Fruit fly (Drosophila melanogaster) whole organism, prepupa: ENCODE data around the gene Gpdh1.
A peak's percentile ranks its signal among the peaks of the same experiment; 100 is the strongest.

Source experiments
- Blimp-1 ChIP-seq: fragments of 200-800 bp; sonication (Bioruptor generic); optimal IDR thresholded peaks from 3 replicates; lab custom pipeline; 2017; ENCODE audit warnings: missing biosample characterization, missing genetic modification characterization, mild to moderate bottlenecking, moderate library complexity, missing genetic modification reagents
- CG10631 ChIP-seq: fragments of 200-800 bp; sonication (Bioruptor generic); optimal IDR thresholded peaks from 2 replicates; lab custom pipeline; 2016; ENCODE audit warnings: missing biosample characterization, missing genetic modification characterization
- CG10669 ChIP-seq: fragments of 200-800 bp; sonication (Bioruptor generic); optimal IDR thresholded peaks from 3 replicates; lab custom pipeline; 2018; ENCODE audit warnings: missing biosample characterization, mild to moderate bottlenecking, missing genetic modification characterization, moderate library complexity
- CG15336 ChIP-seq: fragments of 200-800 bp; sonication (Bioruptor generic); IDR thresholded peaks from 2 replicates; pipeline ENCODE4 v1.3.6; 2022; ENCODE audit warnings: missing biosample characterization, missing genetic modification characterization
- CG16779 ChIP-seq: fragments of 200-800 bp; sonication (Bioruptor generic); optimal IDR thresholded peaks from 3 replicates; lab custom pipeline; 2017; ENCODE audit warnings: missing biosample characterization, mild to moderate bottlenecking, missing genetic modification characterization
- CG3032 ChIP-seq: fragments of 200-800 bp; optimal IDR thresholded peaks from 2 replicates; lab custom pipeline; 2019; ENCODE audit warnings: missing biosample characterization, mild to moderate bottlenecking, missing genetic modification characterization, moderate library complexity
- CG32006 ChIP-seq: fragments of 200-800 bp; sonication (Bioruptor generic); optimal IDR thresholded peaks from 3 replicates; lab custom pipeline; 2017; ENCODE audit warnings: missing biosample characterization, mild to moderate bottlenecking, missing genetic modification characterization
- CG4318 ChIP-seq: fragments of 200-800 bp; sonication (Bioruptor generic); optimal IDR thresholded peaks from 3 replicates; lab custom pipeline; 2017; ENCODE audit warnings: missing biosample characterization, mild to moderate bottlenecking, missing genetic modification characterization
- CG6276 ChIP-seq: fragments of 200-800 bp; sonication (Bioruptor generic); optimal IDR thresholded peaks from 2 replicates; lab custom pipeline; 2017; ENCODE audit warnings: missing biosample characterization, mild to moderate bottlenecking, missing genetic modification characterization
- CG6792 ChIP-seq: fragments of 200-800 bp; sonication (Bioruptor generic); optimal IDR thresholded peaks from 3 replicates; lab custom pipeline; 2016; ENCODE audit warnings: missing biosample characterization, missing genetic modification characterization
- CG6854 ChIP-seq: fragments of 200-800 bp; sonication (Bioruptor generic); optimal IDR thresholded peaks from 2 replicates; lab custom pipeline; 2017; ENCODE audit warnings: missing biosample characterization, mild to moderate bottlenecking, missing genetic modification characterization
- CG7368 ChIP-seq: fragments of 200-800 bp; sonication (Bioruptor generic); optimal IDR thresholded peaks from 3 replicates; lab custom pipeline; 2016; ENCODE audit warnings: missing biosample characterization, missing genetic modification characterization
- CG8119 ChIP-seq: fragments of 200-800 bp; sonication (Bioruptor generic); IDR thresholded peaks from 3 replicates; pipeline ENCODE4 v1.3.6; 2022; ENCODE audit warnings: missing biosample characterization, missing genetic modification characterization
- CG8632 ChIP-seq: fragments of 200-800 bp; sonication (Bioruptor generic); optimal IDR thresholded peaks from 3 replicates; lab custom pipeline; 2016; ENCODE audit warnings: missing biosample characterization, missing genetic modification characterization
- CG9139 ChIP-seq: fragments of 200-800 bp; sonication (Bioruptor generic); optimal IDR thresholded peaks from 3 replicates; lab custom pipeline; 2017; ENCODE audit warnings: missing biosample characterization, mild to moderate bottlenecking, missing genetic modification characterization
- Eip78C ChIP-seq: fragments of 200-800 bp; sonication (Bioruptor generic); peaks from one replicate; lab custom pipeline; 2016; ENCODE audit warnings: missing biosample characterization, missing genetic modification characterization
- Ets21C ChIP-seq: fragments of 200-800 bp; sonication (Bioruptor generic); optimal IDR thresholded peaks from 3 replicates; lab custom pipeline; 2016; ENCODE audit warnings: missing biosample characterization, missing genetic modification characterization
- Hr38 ChIP-seq: sonication (Bioruptor generic); optimal IDR thresholded peaks from 2 replicates; lab custom pipeline; 2016; ENCODE audit warnings: missing biosample characterization, missing genetic modification characterization
- Hr4 ChIP-seq: fragments of 200-800 bp; sonication (Bioruptor generic); optimal IDR thresholded peaks from 3 replicates; lab custom pipeline; 2016; ENCODE audit warnings: missing biosample characterization, missing genetic modification characterization
- Met ChIP-seq: fragments of 200-800 bp; sonication (Bioruptor generic); optimal IDR thresholded peaks from 3 replicates; lab custom pipeline; 2016; ENCODE audit warnings: missing biosample characterization, missing genetic modification characterization
- Sox102F ChIP-seq: fragments of 200-800 bp; sonication (Bioruptor generic); optimal IDR thresholded peaks from 2 replicates; lab custom pipeline; 2016; ENCODE audit warnings: missing biosample characterization, mild to moderate bottlenecking, missing genetic modification characterization
- Sox14 ChIP-seq: fragments of 200-800 bp; sonication (Bioruptor generic); optimal IDR thresholded peaks from 3 replicates; lab custom pipeline; 2016; ENCODE audit warnings: missing biosample characterization, missing genetic modification characterization
- achi ChIP-seq: fragments of 200-800 bp; sonication (Bioruptor generic); optimal IDR thresholded peaks from 3 replicates; lab custom pipeline; 2016; ENCODE audit warnings: missing biosample characterization, missing genetic modification characterization
- dac ChIP-seq: fragments of 200-800 bp; sonication (Bioruptor generic); optimal IDR thresholded peaks from 2 replicates; lab custom pipeline; 2017; ENCODE audit warnings: missing biosample characterization, mild to moderate bottlenecking, missing genetic modification characterization
- eg ChIP-seq: fragments of 200-800 bp; sonication (Bioruptor generic); IDR thresholded peaks from 3 replicates; pipeline ENCODE4 v1.3.6; 2022; ENCODE audit warnings: missing biosample characterization, missing genetic modification characterization
- esn ChIP-seq: fragments of 200-800 bp; sonication (Bioruptor generic); optimal IDR thresholded peaks from 2 replicates; lab custom pipeline; 2016; ENCODE audit warnings: missing biosample characterization, mild to moderate bottlenecking, missing genetic modification characterization, moderate library complexity
- fkh ChIP-seq: fragments of 200-800 bp; sonication (Bioruptor generic); optimal IDR thresholded peaks from 3 replicates; lab custom pipeline; 2017; ENCODE audit warnings: missing biosample characterization, mild to moderate bottlenecking, missing genetic modification characterization, moderate library complexity
- lz ChIP-seq: fragments of 200-800 bp; sonication (Bioruptor generic); optimal IDR thresholded peaks from 3 replicates; lab custom pipeline; 2016; ENCODE audit warnings: missing biosample characterization, missing genetic modification characterization
- net ChIP-seq: fragments of 200-800 bp; sonication (Bioruptor generic); optimal IDR thresholded peaks from 3 replicates; lab custom pipeline; 2016; ENCODE audit warnings: missing biosample characterization, missing genetic modification characterization
- pdm3 ChIP-seq: fragments of 200-800 bp; sonication (Bioruptor generic); optimal IDR thresholded peaks from 3 replicates; lab custom pipeline; 2016; ENCODE audit warnings: missing biosample characterization, missing genetic modification characterization
- ss ChIP-seq, 2 experiments: fragments of 200-800 bp; sonication (Bioruptor generic); optimal IDR thresholded peaks; 2 replicates in 1 of 2; 3 replicates in 1 of 2; lab custom pipeline; 2017 to 2018; ENCODE audit warnings: mild to moderate bottlenecking in 2 of 2, missing biosample characterization in 2 of 2, missing genetic modification characterization in 2 of 2, moderate library complexity in 1 of 2
- svp ChIP-seq: fragments of 200-800 bp; sonication (Bioruptor generic); peaks from one replicate; lab custom pipeline; 2016; ENCODE audit warnings: missing biosample characterization, missing genetic modification characterization
- topi ChIP-seq: fragments of 200-800 bp; sonication (Bioruptor generic); optimal IDR thresholded peaks from 3 replicates; lab custom pipeline; 2016; ENCODE audit warnings: missing biosample characterization, missing genetic modification characterization
- vri ChIP-seq: fragments of 200-800 bp; sonication (Bioruptor generic); optimal IDR thresholded peaks from 3 replicates; lab custom pipeline; 2016; ENCODE audit warnings: missing biosample characterization, mild to moderate bottlenecking, missing genetic modification characterization

Gene Gpdh1

DNA sequence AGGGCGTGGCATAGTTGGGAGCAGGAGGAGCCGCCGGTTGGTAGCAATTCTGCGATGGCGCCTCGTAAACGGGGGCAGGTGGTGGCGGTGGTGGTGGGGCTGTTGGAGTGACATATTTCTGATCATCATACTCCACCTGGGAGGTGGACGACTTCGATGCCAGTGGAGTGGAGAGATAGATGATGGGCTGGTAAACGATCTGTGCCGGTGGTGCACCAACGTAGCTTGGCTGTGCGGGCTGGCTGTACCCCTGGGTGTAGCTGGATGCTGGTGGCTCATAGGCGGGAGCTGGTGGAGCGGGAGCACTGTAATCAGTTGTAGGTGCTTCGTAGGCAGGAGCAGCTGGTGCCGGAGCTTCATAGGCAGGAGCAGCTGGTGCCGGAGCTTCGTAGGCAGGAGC is 19.8 kb downstream of the Gpdh1 start:
- TF ChIP-seq Hr4 (no peak), lz (GFP tag; lab: Kevin White, UChicago) (no peak), net (no peak), CG10669 (GFP tag; lab: Kevin White, UChicago) (no peak), CG8119 (no peak), CG10631 (no peak), Eip78C (GFP tag; lab: Kevin White, UChicago) (no peak), CG6854 (GFP tag; lab: Kevin White, UChicago) (no peak), CG3032 (tag; lab: Kevin White, UChicago) (no peak), CG9139 (GFP tag; lab: Kevin White, UChicago) (no peak), Met (GFP tag; lab: Kevin White, UChicago) (no peak), dac (GFP tag; lab: Kevin White, UChicago) (no peak)

DNA sequence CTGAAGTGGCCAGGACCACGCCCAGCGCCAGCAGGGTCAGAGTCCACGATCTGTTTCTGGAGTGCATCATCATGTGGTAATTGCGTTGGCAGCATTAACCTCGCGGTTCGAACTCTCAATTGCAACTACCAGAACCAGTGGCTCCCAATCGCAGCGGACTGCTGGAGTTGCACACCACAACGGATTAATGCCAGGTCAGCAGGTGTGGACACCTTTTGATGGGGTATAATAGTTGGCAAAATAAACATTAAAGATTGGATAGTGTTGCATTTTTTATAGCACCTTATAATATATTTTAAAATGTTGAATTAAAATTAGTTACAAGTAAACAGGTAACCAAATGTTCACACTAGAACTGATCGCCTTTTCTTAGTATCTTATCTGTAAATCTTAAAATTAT is 20.8 kb downstream of the Gpdh1 start:
- TF ChIP-seq Ets21C (GFP tag; lab: Kevin White, UChicago) (no peak), Met (GFP tag; lab: Kevin White, UChicago) (no peak)
- TF ChIP-seq, all 60 proteins: peak for 0

DNA sequence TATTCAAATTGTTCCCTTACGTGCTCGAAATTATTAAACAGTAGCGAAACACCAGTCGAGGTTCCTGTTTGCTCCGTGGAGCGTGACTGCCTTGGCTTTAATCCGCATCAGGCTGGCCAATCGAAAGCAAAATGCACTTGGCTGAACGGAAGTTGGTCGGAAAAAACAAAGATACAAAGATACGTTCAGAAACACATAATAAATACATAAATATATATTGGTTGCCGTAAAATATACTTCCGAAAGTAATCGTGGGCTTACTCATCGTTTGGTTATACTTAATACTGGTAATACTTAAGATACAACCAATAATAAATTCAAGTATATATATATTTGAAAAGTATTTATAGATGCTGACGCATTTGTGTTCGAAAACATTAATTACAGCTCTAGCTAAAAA is 21.4 kb downstream of the Gpdh1 start, which contains the start of gene psd:
TSS of gene psd (minus strand) at position 101 of the 400 bp plus-strand sequence.
- no peak for TF ChIP-seq CG6276 (GFP tag; lab: Kevin White, UChicago)
- TF ChIP-seq pdm3, result no peak
- peak; percentile 48 for TF ChIP-seq Eip78C (GFP tag; lab: Kevin White, UChicago)
- TF ChIP-seq topi, result no peak
- no peak for TF ChIP-seq Blimp-1

DNA sequence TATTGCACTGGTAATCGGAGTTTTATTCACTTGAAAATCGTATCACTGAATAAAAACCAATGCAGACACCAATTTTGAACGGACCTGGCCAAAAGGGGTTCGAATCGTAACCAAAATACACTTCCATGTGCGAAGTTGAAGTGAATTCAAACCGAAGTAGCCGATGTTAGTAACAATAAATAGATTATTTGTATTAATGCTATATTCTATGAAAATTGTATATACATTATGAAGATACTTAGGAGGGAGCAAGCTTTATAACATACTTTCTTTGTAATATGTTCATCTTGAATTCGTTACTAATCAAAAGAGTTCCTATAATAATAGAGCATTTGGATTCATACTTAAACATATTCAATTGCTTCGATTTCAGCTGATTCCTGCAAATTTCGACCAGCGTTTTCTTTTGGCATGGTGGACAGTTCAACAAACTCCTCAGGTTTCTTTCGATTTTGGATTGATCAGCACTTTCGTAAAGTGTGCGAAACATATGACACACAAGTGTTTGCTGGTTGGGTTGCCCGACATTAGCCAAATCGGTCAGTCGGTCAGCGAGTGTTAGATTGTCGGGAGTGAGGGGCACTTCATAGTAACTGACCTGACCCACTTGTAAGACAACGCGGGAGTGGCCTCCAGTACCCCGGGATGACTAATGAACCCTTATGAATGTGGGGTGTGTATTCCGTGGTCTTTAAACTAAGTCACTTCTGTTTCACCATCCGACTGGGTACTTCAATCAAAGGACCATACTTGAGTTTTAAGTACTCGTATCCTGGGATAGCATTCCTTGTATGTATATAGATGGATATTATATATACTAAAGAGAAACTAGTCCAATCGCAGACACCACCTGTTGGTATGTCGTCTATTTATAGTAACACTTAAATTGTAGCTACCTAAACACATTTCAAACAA is 24.5 kb downstream of the Gpdh1 start, which contains the start of the genes CG13992 and Ucp4C:
TSS of gene CG13992 (minus strand) at position 51 of the 915 bp plus-strand sequence.
TSS of gene Ucp4C (plus strand) at position 865 of the 915 bp plus-strand sequence.
- no peak for TF ChIP-seq ss (GFP tag; optimal IDR thresholded peaks at IDR 0.05; lab: Kevin White, UChicago)
- TF ChIP-seq Blimp-1, result no peak
- TF ChIP-seq Hr38 (GFP tag; lab: Kevin White, UChicago), result no peak
- no peak for TF ChIP-seq fkh (GFP tag; lab: Kevin White, UChicago)
- TF ChIP-seq vri (GFP tag; lab: Kevin White, UChicago), result no peak
- TF ChIP-seq lz (GFP tag; lab: Kevin White, UChicago), result no peak
- TF ChIP-seq Ets21C (GFP tag; lab: Kevin White, UChicago), result no peak
- TF ChIP-seq, all 60 proteins: peak for 0

DNA sequence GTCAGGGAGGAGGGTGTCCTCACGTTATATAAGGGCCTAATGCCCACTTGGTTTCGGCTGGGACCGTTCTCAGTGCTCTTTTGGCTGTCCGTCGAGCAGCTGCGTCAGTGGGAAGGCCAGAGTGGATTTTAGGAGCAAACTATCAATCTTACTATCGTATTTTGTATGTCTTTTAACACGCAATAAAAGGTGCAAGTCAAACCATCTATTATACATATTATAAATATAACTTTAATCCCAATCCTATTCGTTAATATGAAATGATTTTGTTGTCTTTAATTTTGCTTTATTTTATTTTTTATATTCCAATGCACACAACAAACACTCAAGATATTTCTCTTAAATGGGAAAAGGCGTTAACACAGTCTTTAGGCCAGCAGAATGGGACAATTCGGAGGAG is 26.1 kb downstream of the Gpdh1 start, which contains the start of gene Ucp4B:
TSS of gene Ucp4B (plus strand) at position 301 of the 400 bp plus-strand sequence.
- TF ChIP-seq achi (no peak), Met (GFP tag; lab: Kevin White, UChicago) (no peak), CG4318 (GFP tag; lab: Kevin White, UChicago) (no peak), CG6854 (GFP tag; lab: Kevin White, UChicago) (no peak), pdm3 (no peak), esn (GFP tag; lab: Kevin White, UChicago) (no peak)

DNA sequence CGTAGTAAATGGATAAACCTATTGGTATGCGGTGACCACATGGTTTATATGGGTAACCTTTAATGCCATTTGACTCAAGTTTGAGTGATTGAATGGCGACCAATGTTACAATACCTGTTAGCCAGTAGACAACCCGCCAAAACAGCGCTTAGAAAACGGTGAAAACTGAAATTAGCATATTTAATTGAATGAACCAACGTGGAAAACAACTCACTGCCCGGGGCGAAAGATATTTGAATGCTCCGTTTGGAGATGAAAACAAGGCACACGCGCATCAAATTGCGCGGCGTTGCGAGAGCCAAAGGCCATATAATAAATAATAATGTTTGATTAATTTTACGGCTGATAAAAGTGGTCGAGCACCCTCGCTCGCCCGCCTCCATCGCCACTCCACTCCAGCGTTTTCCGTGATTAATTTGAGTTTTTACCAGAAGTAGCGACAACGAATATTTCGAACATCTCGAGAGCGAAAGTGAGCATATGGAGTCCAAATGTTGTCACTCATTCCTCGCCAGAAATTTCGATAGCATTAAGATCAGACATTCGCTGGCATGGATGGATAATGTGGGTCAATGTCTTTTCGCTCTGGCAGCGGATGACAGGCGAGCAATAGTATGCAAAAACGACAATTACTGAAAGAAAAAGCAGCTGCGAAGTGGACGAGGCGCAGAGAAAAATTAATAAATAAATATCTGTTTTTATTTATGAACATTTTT is 27.8 kb downstream of the Gpdh1 start:
- TF ChIP-seq CG3032 (tag; lab: Kevin White, UChicago), result no peak
- peak; percentile 41 for TF ChIP-seq Eip78C (GFP tag; lab: Kevin White, UChicago)
- TF ChIP-seq svp (GFP tag; lab: Kevin White, UChicago), result peak; percentile 96

DNA sequence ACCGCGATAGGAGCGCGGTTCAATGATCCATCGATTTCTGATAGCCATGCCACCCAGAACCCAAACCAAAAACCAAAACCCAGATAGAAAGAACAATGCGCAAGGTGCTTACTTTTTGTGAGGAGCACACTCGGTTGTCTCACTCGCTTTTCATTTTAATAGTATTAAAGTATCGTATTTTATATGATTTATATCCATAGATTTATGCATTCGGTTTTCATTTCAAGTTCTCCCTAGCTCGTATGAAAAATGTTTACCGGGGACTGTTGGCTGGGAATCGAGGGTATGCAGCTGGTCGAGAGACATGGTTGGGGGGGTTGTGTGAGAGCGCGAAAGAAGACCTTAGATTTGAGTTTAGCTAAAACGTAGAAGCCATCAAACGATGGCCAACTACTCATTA is 28.6 kb downstream of the Gpdh1 start:
- TF ChIP-seq Sox102F (GFP tag; lab: Kevin White, UChicago) (peak; percentile 14), CG8632 (GFP tag; lab: Kevin White, UChicago) (no peak), fkh (GFP tag; lab: Kevin White, UChicago) (no peak), CG7368 (GFP tag; lab: Kevin White, UChicago) (no peak), esn (GFP tag; lab: Kevin White, UChicago) (peak; percentile 57), CG32006 (GFP tag; lab: Kevin White, UChicago) (no peak), Sox14 (peak; percentile 23), CG16779 (tag; lab: Kevin White, UChicago) (no peak), Blimp-1 (no peak), CG15336 (GFP tag; lab: Robert Waterston, UW) (peak; percentile 36; the same call in 1 of the 2 replicates), topi (peak; percentile 47), CG9139 (GFP tag; lab: Kevin White, UChicago) (no peak), CG6792 (no peak), CG10631 (no peak), svp (GFP tag; lab: Kevin White, UChicago) (peak; percentile 84), Ets21C (GFP tag; lab: Kevin White, UChicago) (peak; percentile 4), CG6276 (GFP tag; lab: Kevin White, UChicago) (no peak), Eip78C (GFP tag; lab: Kevin White, UChicago) (peak; percentile 73), vri (GFP tag; lab: Kevin White, UChicago) (peak; percentile 38), eg (GFP tag; lab: Robert Waterston, UW) (no peak)
